Fruit fly (Drosophila melanogaster) S2 (cell line): Measurements from ENCODE around the gene Vm26Aa.

ENCODE experiments used
- CG8478 ChIP-seq: fragments of >200 bp; optimal IDR thresholded peaks from 2 replicates; lab custom pipeline; 2018
- CTCF ChIP-seq, 2 experiments: fragments of >200 bp; optimal IDR thresholded peaks; 2 replicates each; lab custom pipeline; 2018

DNA sequence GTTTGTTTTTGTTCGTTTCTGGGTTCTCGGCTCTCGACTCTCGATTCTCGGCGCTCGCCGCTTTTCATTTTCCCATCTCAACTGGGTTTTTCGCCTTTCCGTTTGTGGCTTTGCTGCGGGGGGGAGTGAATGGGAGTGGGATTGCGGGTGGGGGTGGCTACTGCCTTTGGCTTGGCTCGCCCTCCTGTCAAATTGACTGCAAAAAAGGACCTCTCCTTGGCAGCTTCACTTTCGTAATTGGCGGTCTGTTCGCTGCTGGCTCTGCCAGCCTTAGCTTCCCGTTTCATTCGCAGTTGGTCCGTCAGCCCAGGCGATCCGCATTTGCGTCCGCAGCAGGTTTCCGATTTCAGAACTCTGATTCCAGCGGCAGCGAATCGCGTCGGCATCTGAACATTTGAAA, 34.5 kb downstream of the Vm26Aa start, which contains the start of gene dsf:
- TF ChIP-seq CTCF (optimal IDR thresholded peaks at IDR 0.05; lab: Kevin White, UChicago) = no peak
- TF ChIP-seq CG8478 = no peak
